Fruit fly (Drosophila melanogaster) whole organism, embryonic: ENCODE measurements around the gene CG42240.

Experiments
- CG11247 ChIP-seq: fragments of 200-800 bp; sonication (Bioruptor generic); IDR thresholded peaks from 2 replicates; pipeline ENCODE4 v1.3.6; 2022; ENCODE audit warnings: missing biosample characterization, missing genetic modification characterization
- CG1529 ChIP-seq: fragments of 200-800 bp; sonication (Bioruptor generic); optimal IDR thresholded peaks from 3 replicates; lab custom pipeline; 2018; ENCODE audit warnings: missing biosample characterization, missing genetic modification characterization
- amos ChIP-seq: fragments of 200-800 bp; sonication (Bioruptor generic); IDR thresholded peaks from 2 replicates; pipeline ENCODE4 v1.3.6; 2022; ENCODE audit warnings: missing biosample characterization, missing genetic modification characterization; ENCODE audit not compliant: partially characterized antibody
- odd ChIP-seq: fragments of 200-800 bp; sonication (Bioruptor generic); optimal IDR thresholded peaks from 2 replicates; lab custom pipeline; 2017; ENCODE audit warnings: missing biosample characterization, mild to moderate bottlenecking, missing genetic modification characterization
- wor ChIP-seq: fragments of 200-800 bp; sonication (Bioruptor generic); IDR thresholded peaks from 2 replicates; pipeline ENCODE4 v1.3.6; 2022; ENCODE audit warnings: missing biosample characterization, missing genetic modification characterization

dm6 chrX:6340593-6341068 lies 10.0 kb downstream of the CG42240 start:
- peak; percentile 74 for TF ChIP-seq CG1529 (GFP tag; lab: Kevin White, UChicago)
- TF ChIP-seq amos (GFP tag; lab: Robert Waterston, UW), result no peak
- TF ChIP-seq wor (GFP tag; lab: Robert Waterston, UW), result 0 out of 2 replicates have a peak, but pooled peaks have one; percentile 30
- peak; percentile 87 for TF ChIP-seq odd
- TF ChIP-seq CG11247 (GFP tag; lab: Robert Waterston, UW), result no peak
